Worm (Caenorhabditis elegans) whole organism, L2 larva: ENCODE results near the gene F20D1.3.

Source experiments
- lin-39 ChIP-seq: fragments of 150-350 bp; optimal IDR thresholded peaks from 2 replicates; lab custom pipeline; 2014; ENCODE audit warnings: missing biosample characterization, missing genetic modification reagents, missing genetic modification characterization
- skn-1 ChIP-seq: sonication (generic microtip); optimal IDR thresholded peaks from 2 replicates; lab custom pipeline; 2017; ENCODE audit warnings: missing biosample characterization, missing genetic modification characterization

ce11 chrX:15027566-15027965, 51.6 kb downstream of the F20D1.3 start:
- TF ChIP-seq skn-1 (tag; lab: Kevin White, UChicago) (no peak), lin-39 (tag; lab: Kevin White, UChicago) (no peak)
